Worm (Caenorhabditis elegans) whole organism, midembryonic: ENCODE data around the gene K09H11.6.

Source experiments
- klf-2 ChIP-seq: fragments of 200-800 bp; sonication (Bioruptor generic); conservative IDR thresholded peaks from 2 replicates; pipeline ENCODE4 v1.3.6; 2022; ENCODE audit warnings: missing genetic modification reagents, missing genetic modification characterization, missing compliant biosample characterization
- ref-1 ChIP-seq: fragments of 200-800 bp; sonication (Bioruptor generic); conservative IDR thresholded peaks from 2 replicates; pipeline ENCODE4 v1.3.6; 2022; ENCODE audit warnings: missing genetic modification reagents, missing genetic modification characterization, missing compliant biosample characterization

ce11 chrV:5739438-5739837 is 3.5 kb upstream of the K09H11.6 start:
- TF ChIP-seq klf-2 (GFP tag; lab: Robert Waterston, UW) (no peak), ref-1 (GFP tag; lab: Robert Waterston, UW) (no peak)
